Fruit fly (Drosophila melanogaster) whole organism, wandering third instar larva: ENCODE results near the gene CG7840.

Experiments used
- Abd-B ChIP-seq: fragments of >200 bp; optimal IDR thresholded peaks from 2 replicates; lab custom pipeline; 2017; ENCODE audit warnings: missing biosample characterization, missing genetic modification characterization
- CG32264 ChIP-seq: fragments of 200-800 bp; sonication (Bioruptor generic); optimal IDR thresholded peaks from 2 replicates; lab custom pipeline; 2016; ENCODE audit warnings: missing biosample characterization, missing genetic modification characterization
- CG9705 ChIP-seq: fragments of 200-800 bp; sonication (Bioruptor generic); optimal IDR thresholded peaks from 2 replicates; lab custom pipeline; 2018; ENCODE audit warnings: missing biosample characterization, mild to moderate bottlenecking, missing genetic modification characterization
- CrebA ChIP-seq: fragments of 200-800 bp; sonication (Bioruptor generic); optimal IDR thresholded peaks from 2 replicates; lab custom pipeline; 2016; ENCODE audit warnings: missing biosample characterization, mild to moderate bottlenecking, missing genetic modification characterization, borderline replicate concordance
- Dfd ChIP-seq: fragments of >200 bp; optimal IDR thresholded peaks from 2 replicates; lab custom pipeline; 2017; ENCODE audit warnings: missing biosample characterization, missing genetic modification characterization
- Dif ChIP-seq: fragments of 200-275, 200-300 bp; sonication (Bioruptor generic); optimal IDR thresholded peaks from 2 replicates; lab custom pipeline; 2018; ENCODE audit warnings: missing biosample characterization, missing genetic modification characterization; ENCODE audit not compliant: partially characterized antibody
- GATAd ChIP-seq: sonication (Bioruptor generic); optimal IDR thresholded peaks from 2 replicates; lab custom pipeline; 2016; ENCODE audit warnings: missing biosample characterization, missing genetic modification characterization
- HLH106 ChIP-seq: fragments of 200-800 bp; optimal IDR thresholded peaks from 3 replicates; lab custom pipeline; 2019; ENCODE audit warnings: missing biosample characterization, mild to moderate bottlenecking, missing genetic modification characterization, moderate library complexity
- Hnf4 ChIP-seq: fragments of 200-800 bp; sonication (Bioruptor generic); optimal IDR thresholded peaks from 2 replicates; lab custom pipeline; 2016; ENCODE audit warnings: missing biosample characterization, mild to moderate bottlenecking, missing genetic modification characterization
- Hr78 ChIP-seq: fragments of >200 bp; optimal IDR thresholded peaks from 2 replicates; lab custom pipeline; 2017; ENCODE audit warnings: missing biosample characterization, missing genetic modification characterization
- Hr83 ChIP-seq: fragments of 200-300 bp; sonication (Bioruptor generic); optimal IDR thresholded peaks from 2 replicates; lab custom pipeline; 2016; ENCODE audit warnings: missing biosample characterization, mild to moderate bottlenecking, missing genetic modification characterization, moderate library complexity; ENCODE audit not compliant: poor library complexity, severe bottlenecking
- Jra ChIP-seq: sonication (Bioruptor generic); optimal IDR thresholded peaks from 2 replicates; lab custom pipeline; 2016; ENCODE audit warnings: missing biosample characterization, missing genetic modification characterization
- Mio ChIP-seq: sonication (Bioruptor generic); optimal IDR thresholded peaks from 2 replicates; lab custom pipeline; 2016; ENCODE audit warnings: missing biosample characterization, missing genetic modification characterization
- Myc ChIP-seq: fragments of >200 bp; optimal IDR thresholded peaks from 2 replicates; lab custom pipeline; 2017
- N ChIP-seq: fragments of >200 bp; optimal IDR thresholded peaks from 2 replicates; lab custom pipeline; 2018; ENCODE audit warnings: missing biosample characterization, missing external identifiers, missing genetic modification characterization
- OdsH ChIP-seq: fragments of 200-800 bp; sonication (Bioruptor generic); optimal IDR thresholded peaks from 2 replicates; lab custom pipeline; 2016; ENCODE audit warnings: missing biosample characterization, mild to moderate bottlenecking, missing genetic modification characterization
- Rel ChIP-seq, 2 experiments: fragments of 200-800 bp; sonication (Bioruptor generic) in 1 of 2; optimal IDR thresholded peaks; 2 replicates in 1 of 2; 3 replicates in 1 of 2; lab custom pipeline; 2016 to 2019; ENCODE audit warnings: mild to moderate bottlenecking in 2 of 2, missing biosample characterization in 2 of 2, missing genetic modification characterization in 2 of 2, moderate library complexity in 1 of 2
- Sp1 ChIP-seq: fragments of 200-800 bp; sonication (Bioruptor generic); optimal IDR thresholded peaks from 3 replicates; lab custom pipeline; 2019; ENCODE audit warnings: missing biosample characterization, mild to moderate bottlenecking, missing genetic modification characterization, moderate library complexity
- Vsx2 ChIP-seq: fragments of 200-300, 225-300 bp; sonication (Bioruptor generic); optimal IDR thresholded peaks from 2 replicates; lab custom pipeline; 2018; ENCODE audit warnings: missing biosample characterization, missing genetic modification characterization; ENCODE audit not compliant: partially characterized antibody
- br ChIP-seq: fragments of 200-800 bp; sonication (Bioruptor generic); optimal IDR thresholded peaks from 2 replicates; lab custom pipeline; 2016; ENCODE audit warnings: missing biosample characterization, missing genetic modification characterization
- brk ChIP-seq: fragments of 200-800 bp; sonication (Bioruptor generic); optimal IDR thresholded peaks from 2 replicates; lab custom pipeline; 2016; ENCODE audit warnings: missing biosample characterization, mild to moderate bottlenecking, missing genetic modification characterization
- dl ChIP-seq, 2 experiments: fragments of 175-275, 200-275 bp in 1 of 2; fragments of 200-275 bp in 1 of 2; sonication (Bioruptor generic); optimal IDR thresholded peaks; lab custom pipeline; 2018; ENCODE audit warnings: mild to moderate bottlenecking in 2 of 2, missing biosample characterization in 2 of 2, missing genetic modification characterization in 2 of 2, moderate library complexity in 2 of 2; ENCODE audit not compliant: partially characterized antibody in 2 of 2, insufficient read depth in 1 of 2
- dmrt93B ChIP-seq: fragments of 200-800 bp; sonication (Bioruptor generic); optimal IDR thresholded peaks from 2 replicates; lab custom pipeline; 2018; ENCODE audit warnings: missing biosample characterization, mild to moderate bottlenecking, missing genetic modification characterization
- dsf ChIP-seq: sonication (Bioruptor generic); optimal IDR thresholded peaks from 2 replicates; lab custom pipeline; 2016; ENCODE audit warnings: missing biosample characterization, missing genetic modification characterization, borderline replicate concordance
- ey ChIP-seq: fragments of 200-800 bp; sonication (Bioruptor generic); optimal IDR thresholded peaks from 2 replicates; lab custom pipeline; 2016; ENCODE audit warnings: missing biosample characterization, missing genetic modification characterization
- foxo ChIP-seq, 2 experiments: fragments of 200-800 bp; sonication (Bioruptor generic); optimal IDR thresholded peaks; 2 replicates in 1 of 2; 3 replicates in 1 of 2; lab custom pipeline; 2016 to 2017; ENCODE audit warnings: missing biosample characterization in 2 of 2, missing genetic modification characterization in 2 of 2
- fru ChIP-seq: fragments of 200-800 bp; sonication (Bioruptor generic); optimal IDR thresholded peaks from 3 replicates; lab custom pipeline; 2016; ENCODE audit warnings: missing biosample characterization, mild to moderate bottlenecking, missing genetic modification characterization
- h ChIP-seq: fragments of 200-800 bp; sonication (Bioruptor generic); optimal IDR thresholded peaks from 3 replicates; lab custom pipeline; 2016; ENCODE audit warnings: missing biosample characterization, mild to moderate bottlenecking, missing genetic modification characterization
- jim ChIP-seq: fragments of 175-275, 200-325 bp; sonication (Bioruptor generic); optimal IDR thresholded peaks from 2 replicates; lab custom pipeline; 2016; ENCODE audit warnings: missing biosample characterization, mild to moderate bottlenecking, missing genetic modification characterization
- lola ChIP-seq: fragments of >200 bp; optimal IDR thresholded peaks from 2 replicates; lab custom pipeline; 2017; ENCODE audit warnings: missing biosample characterization, missing genetic modification characterization
- pan ChIP-seq: fragments of >200 bp; optimal IDR thresholded peaks from 2 replicates; lab custom pipeline; 2017
- psq ChIP-seq: fragments of 200-800 bp; sonication (Bioruptor generic); optimal IDR thresholded peaks from 3 replicates; lab custom pipeline; 2017; ENCODE audit warnings: missing biosample characterization, mild to moderate bottlenecking, missing genetic modification characterization, moderate library complexity
- rgr ChIP-seq: fragments of 200-800 bp; sonication (Bioruptor generic); optimal IDR thresholded peaks from 3 replicates; lab custom pipeline; 2016; ENCODE audit warnings: missing biosample characterization, mild to moderate bottlenecking, missing genetic modification characterization
- sage ChIP-seq: fragments of 200-800 bp; sonication (Bioruptor generic); optimal IDR thresholded peaks from 2 replicates; lab custom pipeline; 2016; ENCODE audit warnings: missing biosample characterization, mild to moderate bottlenecking, missing genetic modification characterization
- sv ChIP-seq: fragments of 200-800 bp; sonication (Bioruptor generic); optimal IDR thresholded peaks from 3 replicates; lab custom pipeline; 2016; ENCODE audit warnings: missing biosample characterization, missing genetic modification characterization
- tai ChIP-seq: sonication (Bioruptor generic); optimal IDR thresholded peaks from 2 replicates; lab custom pipeline; 2016; ENCODE audit warnings: missing biosample characterization, missing genetic modification characterization
- usp ChIP-seq: fragments of >200 bp; optimal IDR thresholded peaks from 2 replicates; lab custom pipeline; 2017; ENCODE audit warnings: missing biosample characterization, missing genetic modification characterization
- woc ChIP-seq: sonication (Bioruptor generic); optimal IDR thresholded peaks from 2 replicates; lab custom pipeline; 2016; ENCODE audit warnings: missing biosample characterization, mild to moderate bottlenecking, missing genetic modification characterization

The CG7840 gene

dm6 chr2L:8270916-8271315 lies 34.5 kb upstream of the CG7840 start:
- peak; percentile 16 for TF ChIP-seq h (GFP tag; lab: Kevin White, UChicago)
- no peak for TF ChIP-seq dmrt93B (GFP tag; lab: Kevin White, UChicago)
- no peak for TF ChIP-seq GATAd (GFP tag; lab: Kevin White, UChicago)
- TF ChIP-seq psq (GFP tag; lab: Kevin White, UChicago), result peak; percentile 1
- peak; percentile 16 for TF ChIP-seq ey (GFP tag; lab: Kevin White, UChicago)
- TF ChIP-seq OdsH (GFP tag; lab: Kevin White, UChicago), result peak; percentile 0
- no peak for TF ChIP-seq Dfd (GFP tag; lab: Kevin White, UChicago)
- no peak for TF ChIP-seq HLH106 (tag; lab: Kevin White, UChicago)
- TF ChIP-seq tai (GFP tag; lab: Kevin White, UChicago), result no peak
- TF ChIP-seq N (GFP tag; lab: Kevin White, UChicago), result no peak
- no peak for TF ChIP-seq jim
- TF ChIP-seq sv (GFP tag; lab: Kevin White, UChicago), result no peak
- no peak for TF ChIP-seq woc (GFP tag; lab: Kevin White, UChicago)
- no peak for TF ChIP-seq usp (GFP tag; lab: Kevin White, UChicago)
- TF ChIP-seq Vsx2 (GFP tag; lab: Kevin White, UChicago), result no peak
- no peak for TF ChIP-seq Hnf4
- TF ChIP-seq Jra, result no peak
- no peak for TF ChIP-seq Dif (GFP tag; lab: Kevin White, UChicago)
- peak; percentile 6 for TF ChIP-seq rgr
- TF ChIP-seq Myc (lab: Kevin White, UChicago), result no peak
- TF ChIP-seq fru (GFP tag; lab: Kevin White, UChicago), result peak; percentile 11
- no peak for TF ChIP-seq Abd-B (GFP tag; lab: Kevin White, UChicago)
- no peak for TF ChIP-seq Rel (GFP tag; optimal IDR thresholded peaks at IDR 0.05; lab: Kevin White, UChicago)
- TF ChIP-seq Rel (tag; optimal IDR thresholded peaks at IDR 0.05; lab: Kevin White, UChicago), result no peak
- no peak for TF ChIP-seq CG32264
- peak in 1 of 2 experiments; percentile 35 for TF ChIP-seq foxo (GFP tag; optimal IDR thresholded peaks at IDR 0.05; lab: Kevin White, UChicago)
- TF ChIP-seq br (GFP tag; lab: Kevin White, UChicago), result peak; percentile 33
- no peak for TF ChIP-seq CrebA (GFP tag; lab: Kevin White, UChicago)
- TF ChIP-seq Hr78, result no peak
- TF ChIP-seq dl (GFP tag; optimal IDR thresholded peaks at IDR 0.05; lab: Kevin White, UChicago; ENCODE audit: insufficient read depth in 1 of 2, partially characterized antibody in 2 of 2), result no peak
- TF ChIP-seq Sp1 (GFP tag; lab: Kevin White, UChicago), result no peak
- no peak for TF ChIP-seq brk (GFP tag; lab: Kevin White, UChicago)
- no peak for TF ChIP-seq Mio (GFP tag; lab: Kevin White, UChicago)
- no peak for TF ChIP-seq sage
- no peak for TF ChIP-seq CG9705 (GFP tag; lab: Kevin White, UChicago)
- no peak for TF ChIP-seq dsf (GFP tag; lab: Kevin White, UChicago)
- no peak for TF ChIP-seq Hr83 (GFP tag; lab: Kevin White, UChicago)
- no peak for TF ChIP-seq pan (lab: Kevin White, UChicago)
- TF ChIP-seq lola, result no peak

- TF ChIP-seq foxo (GFP tag; optimal IDR thresholded peaks at IDR 0.05; lab: Kevin White, UChicago) (no peak), psq (GFP tag; lab: Kevin White, UChicago) (peak; percentile 88)
Observed at dm6 chr2L:8274127-8274526, 31.3 kb upstream of the CG7840 start.

DNA sequence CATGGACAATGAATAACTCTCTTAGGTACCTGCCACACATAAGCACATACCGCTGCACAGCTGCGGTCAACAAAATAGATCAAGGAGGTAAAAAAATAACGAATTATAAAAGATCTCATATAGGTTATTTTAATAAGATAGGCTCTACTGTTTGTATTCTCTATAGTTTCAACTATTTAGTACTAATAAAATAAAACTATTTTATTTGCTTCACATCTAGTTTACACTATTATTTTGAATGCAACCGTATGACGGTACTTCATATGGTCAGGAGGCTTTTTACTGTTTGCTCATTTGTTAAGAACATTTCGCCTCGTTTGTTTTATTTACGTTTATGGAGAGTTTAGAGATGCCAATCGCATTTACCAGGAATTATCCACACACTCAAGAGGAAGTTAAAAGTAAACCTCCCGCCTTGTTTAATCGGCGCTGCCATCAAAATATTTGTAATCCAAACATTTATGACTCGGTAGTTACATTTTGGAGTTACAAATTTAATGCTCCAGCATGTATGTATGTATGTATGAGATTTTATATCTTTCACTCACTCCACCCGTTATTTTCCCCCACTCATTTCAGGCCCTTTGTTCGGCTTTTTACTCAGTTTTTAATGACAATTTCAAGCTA lies 30.3 kb upstream of the CG7840 start:
- TF ChIP-seq Mio (GFP tag; lab: Kevin White, UChicago) (no peak), Dfd (GFP tag; lab: Kevin White, UChicago) (no peak), dsf (GFP tag; lab: Kevin White, UChicago) (no peak), Jra (no peak), fru (GFP tag; lab: Kevin White, UChicago) (peak; percentile 40), dmrt93B (GFP tag; lab: Kevin White, UChicago) (no peak), ey (GFP tag; lab: Kevin White, UChicago) (peak; percentile 42), lola (no peak), dl (GFP tag; optimal IDR thresholded peaks at IDR 0.05; lab: Kevin White, UChicago; ENCODE audit: insufficient read depth in 1 of 2, partially characterized antibody in 2 of 2) (no peak), pan (lab: Kevin White, UChicago) (no peak), h (GFP tag; lab: Kevin White, UChicago) (peak; percentile 14), Hr78 (no peak), HLH106 (tag; lab: Kevin White, UChicago) (peak; percentile 33), foxo (GFP tag; optimal IDR thresholded peaks at IDR 0.05; lab: Kevin White, UChicago) (peak in 1 of 2 experiments; percentile 41), Rel (GFP tag; optimal IDR thresholded peaks at IDR 0.05; lab: Kevin White, UChicago) (no peak), Rel (tag; optimal IDR thresholded peaks at IDR 0.05; lab: Kevin White, UChicago) (no peak), Sp1 (GFP tag; lab: Kevin White, UChicago) (peak; percentile 1), Hr83 (GFP tag; lab: Kevin White, UChicago) (no peak), Myc (lab: Kevin White, UChicago) (no peak), sage (no peak), tai (GFP tag; lab: Kevin White, UChicago) (no peak), Hnf4 (peak; percentile 15), CG32264 (no peak), psq (GFP tag; lab: Kevin White, UChicago) (no peak), jim (no peak), CG9705 (GFP tag; lab: Kevin White, UChicago) (no peak), woc (GFP tag; lab: Kevin White, UChicago) (no peak), br (GFP tag; lab: Kevin White, UChicago) (no peak), Dif (GFP tag; lab: Kevin White, UChicago) (no peak), CrebA (GFP tag; lab: Kevin White, UChicago) (no peak), sv (GFP tag; lab: Kevin White, UChicago) (peak; percentile 54), usp (GFP tag; lab: Kevin White, UChicago) (no peak), brk (GFP tag; lab: Kevin White, UChicago) (no peak), OdsH (GFP tag; lab: Kevin White, UChicago) (peak; percentile 50), Vsx2 (GFP tag; lab: Kevin White, UChicago) (no peak), rgr (peak; percentile 49)
